Worm (Caenorhabditis elegans) whole organism, L4/young adult: ENCODE results near the gene npp-8.

Experiments
- W03F9.2 ChIP-seq: fragments of 150-350 bp; optimal IDR thresholded peaks from 2 replicates; lab custom pipeline; 2014; ENCODE audit warnings: missing biosample characterization, missing genetic modification characterization
- dao-5 ChIP-seq: sonication (generic microtip); optimal IDR thresholded peaks from 2 replicates; lab custom pipeline; 2016; ENCODE audit warnings: missing genotype, missing genetic modification characterization, moderate library complexity, missing compliant biosample characterization
- him-1 ChIP-seq: sonication (generic microtip); optimal IDR thresholded peaks from 2 replicates; lab custom pipeline; 2016; ENCODE audit warnings: missing genotype, missing genetic modification reagents, missing genetic modification characterization, missing compliant biosample characterization

DNA sequence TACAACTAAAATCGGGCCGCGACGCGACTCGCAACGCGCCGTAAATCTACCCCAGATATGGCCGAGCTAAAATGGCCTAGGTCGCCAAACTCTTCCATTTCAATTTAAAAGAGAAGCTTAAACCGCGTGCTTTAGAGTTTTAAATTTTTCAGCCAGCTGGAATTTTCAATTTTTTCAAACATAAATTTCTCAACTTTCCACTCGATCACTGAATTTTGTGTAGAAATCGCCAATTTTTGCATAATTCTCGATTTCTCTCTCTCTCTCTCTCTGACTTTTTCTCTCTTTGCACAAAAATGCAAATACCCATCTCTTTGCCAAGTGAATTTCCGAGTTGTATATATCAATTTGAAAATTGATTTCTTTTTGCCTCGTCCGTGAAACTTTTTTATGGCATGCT lies 72.2 kb downstream of the npp-8 start, which contains the start of gene K03H6.1:
- TF ChIP-seq dao-5 (tag; lab: Kevin White, UChicago) (no peak), him-1 (tag; lab: Kevin White, UChicago) (no peak), W03F9.2 (tag; lab: Kevin White, UChicago) (no peak)
